Worm (Caenorhabditis elegans): ENCODE data around the gene ist-1.
A peak's percentile ranks its signal among the peaks of the same experiment; 100 is the strongest.

The ist-1 gene

DNA sequence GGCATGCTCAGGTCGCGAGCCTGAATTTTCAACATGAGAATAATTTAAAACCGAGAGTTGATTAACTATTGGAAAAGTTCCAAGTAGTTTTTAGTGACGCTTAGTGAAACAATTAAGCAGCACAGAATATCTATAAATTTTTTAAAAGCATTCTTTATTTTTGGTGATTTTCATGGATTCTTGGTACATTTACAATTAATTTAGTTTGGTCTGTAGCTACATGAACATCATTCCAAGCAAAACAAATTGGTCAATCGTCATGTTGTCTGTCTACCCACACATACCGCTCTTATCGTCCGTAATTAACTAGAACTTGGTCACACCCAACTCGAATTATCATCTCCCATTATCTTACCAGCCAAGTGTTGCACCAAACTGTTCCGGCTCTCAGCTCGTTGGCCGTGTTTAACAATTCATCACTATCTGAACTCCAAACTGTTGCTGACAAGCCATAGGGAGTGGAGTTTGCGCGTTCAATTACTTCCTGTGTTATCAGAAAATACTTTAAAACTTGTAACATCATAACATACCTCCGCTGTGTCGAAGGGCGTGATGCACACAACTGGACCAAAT lies 14.3 kb downstream of the ist-1 start:
- no peak for TF ChIP-seq sea-1 (GFP tag; conservative IDR thresholded peaks at IDR 0.05)
- no peak for TF ChIP-seq scrt-1 (GFP tag; IDR thresholded peaks at IDR 0.05)
- TF ChIP-seq flt-1 (GFP tag; IDR thresholded peaks at IDR 0.05) = no peak
- no peak for TF ChIP-seq tbx-37 (GFP tag; conservative IDR thresholded peaks at IDR 0.05)
- TF ChIP-seq tra-4 (tag; optimal IDR thresholded peaks at IDR 0.05) = no peak
- TF ChIP-seq hmbx-1 (tag; optimal IDR thresholded peaks at IDR 0.05) = no peak
- no peak for TF ChIP-seq ceh-13 (GFP tag; optimal IDR thresholded peaks at IDR 0.05)
- no peak for TF ChIP-seq aly-1 (tag; optimal IDR thresholded peaks at IDR 0.05)
- no peak for TF ChIP-seq F13C5.2 (tag; optimal IDR thresholded peaks at IDR 0.05)
- no peak for TF ChIP-seq ceh-36 (tag; optimal IDR thresholded peaks at IDR 0.05)
- no peak for TF ChIP-seq hmg-4 (GFP tag; optimal IDR thresholded peaks at IDR 0.05)

- peak; percentile 17 for TF ChIP-seq ama-1 (optimal IDR thresholded peaks at IDR 0.05)
- TF ChIP-seq hmbx-1 (tag; optimal IDR thresholded peaks at IDR 0.05) = no peak
Observed at ce11 chrX:7143515-7143914, 17.1 kb downstream of the ist-1 start, which contains the start of gene alh-10. TSS of gene alh-10 (minus strand) at chrX:7143641.

DNA sequence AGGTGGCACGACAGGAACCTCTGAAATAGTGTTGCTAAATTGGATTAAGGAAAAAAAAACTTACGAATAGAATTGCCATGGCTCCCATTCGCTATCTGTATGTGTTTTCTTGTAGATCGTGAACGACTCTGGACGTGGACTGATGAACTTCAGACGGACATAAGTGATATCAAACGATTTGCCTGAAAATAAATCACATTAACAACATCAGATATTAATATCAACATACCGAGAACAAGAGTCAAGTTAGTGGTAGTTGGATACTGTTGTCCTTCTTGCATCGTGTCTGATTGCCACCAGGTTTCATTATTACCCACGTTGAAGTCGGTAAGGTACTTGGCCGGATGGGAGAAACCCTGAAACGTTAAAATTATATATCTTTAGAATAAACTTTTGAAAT lies 23.2 kb downstream of the ist-1 start:
- TF ChIP-seq hnd-1 (tag; optimal IDR thresholded peaks at IDR 0.05) (no peak), aly-1 (tag; optimal IDR thresholded peaks at IDR 0.05) (no peak), flt-1 (GFP tag; IDR thresholded peaks at IDR 0.05) (no peak), tbx-37 (GFP tag; conservative IDR thresholded peaks at IDR 0.05) (no peak), B0310.2 (tag; optimal IDR thresholded peaks at IDR 0.05) (no peak), hmbx-1 (tag; optimal IDR thresholded peaks at IDR 0.05) (no peak), pes-1 (GFP tag; IDR thresholded peaks at IDR 0.05) (no peak), scrt-1 (GFP tag; IDR thresholded peaks at IDR 0.05) (no peak), ets-7 (tag; optimal IDR thresholded peaks at IDR 0.05) (no peak), tbx-11 (GFP tag; IDR thresholded peaks at IDR 0.05) (no peak), hmg-4 (GFP tag; optimal IDR thresholded peaks at IDR 0.05) (no peak)

ce11 chrX:7151189-7151857 lies 24.9 kb downstream of the ist-1 start, which contains the start of gene lam-2:
TSS of gene lam-2 (minus strand) at chrX:7151239.
- TF ChIP-seq aly-1 (tag; optimal IDR thresholded peaks at IDR 0.05) (no peak), hmg-4 (GFP tag; optimal IDR thresholded peaks at IDR 0.05) (peak; percentile 39)

DNA sequence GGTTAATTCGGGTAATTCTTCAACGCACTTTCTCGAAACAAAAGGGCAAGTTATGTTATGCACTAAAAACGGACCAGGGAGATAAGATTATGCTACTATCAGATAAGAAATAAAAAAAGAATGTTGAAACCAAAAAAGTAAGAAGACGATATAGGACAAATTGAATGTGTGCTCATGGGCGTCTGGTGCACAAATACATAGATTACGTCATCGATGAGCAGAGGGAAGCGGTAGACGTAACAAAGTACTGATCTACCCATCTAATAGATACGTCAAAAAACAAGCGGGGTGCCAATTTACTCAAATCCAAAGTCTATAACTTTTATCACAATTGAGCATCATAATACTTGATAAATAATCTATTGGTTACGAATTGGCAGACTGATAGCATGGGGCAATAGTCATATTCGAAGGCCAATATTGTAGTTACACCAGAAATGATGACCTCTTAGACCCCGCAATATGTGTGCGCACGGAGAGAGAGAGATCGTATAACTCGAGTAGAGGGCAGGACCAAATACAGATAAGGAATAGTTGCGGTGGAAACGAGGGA lies 25.6 kb downstream of the ist-1 start:
- TF ChIP-seq aly-1 (tag; optimal IDR thresholded peaks at IDR 0.05) = no peak
- TF ChIP-seq ceh-36 (tag; optimal IDR thresholded peaks at IDR 0.05) = no peak
- TF ChIP-seq F13C5.2 (tag; optimal IDR thresholded peaks at IDR 0.05) = no peak
- no peak for TF ChIP-seq flt-1 (GFP tag; IDR thresholded peaks at IDR 0.05)
- TF ChIP-seq ama-1 (optimal IDR thresholded peaks at IDR 0.05) = no peak
- no peak for TF ChIP-seq tbx-11 (GFP tag; IDR thresholded peaks at IDR 0.05)
- no peak for TF ChIP-seq ets-7 (tag; optimal IDR thresholded peaks at IDR 0.05)
- TF ChIP-seq B0310.2 (tag; optimal IDR thresholded peaks at IDR 0.05) = no peak
- TF ChIP-seq scrt-1 (GFP tag; IDR thresholded peaks at IDR 0.05) = no peak
- TF ChIP-seq sea-1 (GFP tag; conservative IDR thresholded peaks at IDR 0.05) = no peak
- no peak for TF ChIP-seq ceh-13 (GFP tag; optimal IDR thresholded peaks at IDR 0.05)
- no peak for TF ChIP-seq hmg-4 (GFP tag; optimal IDR thresholded peaks at IDR 0.05)
- TF ChIP-seq hnd-1 (tag; optimal IDR thresholded peaks at IDR 0.05) = no peak

DNA sequence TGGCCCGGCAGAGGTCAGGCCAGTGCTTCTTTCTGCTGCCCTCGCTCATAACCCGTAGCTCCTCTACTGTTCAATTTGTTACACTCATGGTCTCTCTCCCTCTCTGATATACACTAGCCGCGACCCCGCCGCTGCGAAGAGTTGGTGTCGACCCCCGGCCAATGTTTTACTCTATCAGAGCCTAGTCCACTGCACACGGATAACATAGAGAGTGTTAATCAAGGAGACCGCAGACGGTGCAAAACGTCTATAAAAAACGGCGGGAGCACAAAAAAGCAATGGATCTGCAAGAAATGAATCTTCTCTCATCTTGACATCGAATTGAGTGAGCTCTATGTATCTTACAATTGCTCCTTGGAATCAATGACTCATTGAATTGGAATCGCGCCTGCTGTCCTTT lies 27.0 kb downstream of the ist-1 start:
- TF ChIP-seq F13C5.2 (tag; optimal IDR thresholded peaks at IDR 0.05) (no peak), ceh-13 (GFP tag; optimal IDR thresholded peaks at IDR 0.05) (no peak), pes-1 (GFP tag; IDR thresholded peaks at IDR 0.05) (no peak), sea-1 (GFP tag; conservative IDR thresholded peaks at IDR 0.05) (no peak), tbx-37 (GFP tag; conservative IDR thresholded peaks at IDR 0.05) (no peak)

- TF ChIP-seq B0310.2 (tag; optimal IDR thresholded peaks at IDR 0.05) = no peak
- TF ChIP-seq sea-1 (GFP tag; conservative IDR thresholded peaks at IDR 0.05) = no peak
- TF ChIP-seq flt-1 (GFP tag; IDR thresholded peaks at IDR 0.05) = no peak
- no peak for TF ChIP-seq ama-1 (optimal IDR thresholded peaks at IDR 0.05)
- TF ChIP-seq ceh-36 (tag; optimal IDR thresholded peaks at IDR 0.05) = no peak
- TF ChIP-seq hmbx-1 (tag; optimal IDR thresholded peaks at IDR 0.05) = no peak
- TF ChIP-seq tra-4 (tag; optimal IDR thresholded peaks at IDR 0.05) = no peak
- no peak for TF ChIP-seq pes-1 (GFP tag; IDR thresholded peaks at IDR 0.05)
- TF ChIP-seq scrt-1 (GFP tag; IDR thresholded peaks at IDR 0.05) = no peak
- no peak for TF ChIP-seq hnd-1 (tag; optimal IDR thresholded peaks at IDR 0.05)
- TF ChIP-seq aly-1 (tag; optimal IDR thresholded peaks at IDR 0.05) = no peak
- no peak for TF ChIP-seq ets-7 (tag; optimal IDR thresholded peaks at IDR 0.05)
- no peak for TF ChIP-seq tbx-11 (GFP tag; IDR thresholded peaks at IDR 0.05)
- no peak for TF ChIP-seq F13C5.2 (tag; optimal IDR thresholded peaks at IDR 0.05)
- TF ChIP-seq tbx-37 (GFP tag; conservative IDR thresholded peaks at IDR 0.05) = no peak
- TF ChIP-seq hmg-4 (GFP tag; optimal IDR thresholded peaks at IDR 0.05) = no peak
- no peak for TF ChIP-seq ceh-13 (GFP tag; optimal IDR thresholded peaks at IDR 0.05)
Observed at ce11 chrX:7155879-7156278, 29.4 kb downstream of the ist-1 start, which contains the start of gene C54D1.7. TSS of gene C54D1.7 (minus strand) at chrX:7156035.

DNA sequence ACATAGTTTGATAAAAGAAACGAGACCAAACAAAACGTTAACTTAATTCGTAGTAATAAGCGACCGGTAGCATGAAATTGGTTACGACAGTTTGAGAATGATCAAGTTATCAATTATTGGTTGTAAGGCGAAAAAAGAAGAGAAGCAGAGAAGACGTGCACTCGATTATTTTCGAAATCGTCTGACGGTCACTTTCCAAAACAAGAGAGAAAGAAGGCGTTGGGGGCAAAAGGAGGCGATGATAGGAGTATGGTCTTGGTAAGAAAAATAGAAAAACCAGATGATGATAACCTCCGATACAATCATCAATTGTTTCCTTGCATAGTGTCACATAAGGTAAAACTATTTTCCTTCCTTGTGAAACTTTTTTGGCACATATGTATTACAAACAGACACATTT lies 31.0 kb downstream of the ist-1 start:
- TF ChIP-seq tbx-37 (GFP tag; conservative IDR thresholded peaks at IDR 0.05) = no peak
- no peak for TF ChIP-seq tra-4 (tag; optimal IDR thresholded peaks at IDR 0.05)
- TF ChIP-seq ceh-36 (tag; optimal IDR thresholded peaks at IDR 0.05) = no peak
- TF ChIP-seq scrt-1 (GFP tag; IDR thresholded peaks at IDR 0.05) = no peak
